Worm (Caenorhabditis elegans) whole organism, L3 larva: ENCODE results near the gene F22E12.3.

ENCODE experiments used
- R02D3.7 ChIP-seq: fragments of 150-350 bp; optimal IDR thresholded peaks from 2 replicates; lab custom pipeline; 2014; ENCODE audit warnings: missing biosample characterization, missing genetic modification characterization
- ZK546.5 ChIP-seq: sonication (generic microtip); optimal IDR thresholded peaks from 2 replicates; lab custom pipeline; 2017; ENCODE audit warnings: missing biosample characterization, missing genetic modification characterization
- aly-2 ChIP-seq: fragments of 150-350 bp; optimal IDR thresholded peaks from 2 replicates; lab custom pipeline; 2014; ENCODE audit warnings: missing biosample characterization, missing genetic modification characterization
- ama-1 ChIP-seq: fragments of 150-350 bp; optimal IDR thresholded peaks from 2 replicates; lab custom pipeline; 2018
- ceh-16 ChIP-seq: sonication (generic microtip); optimal IDR thresholded peaks from 2 replicates; lab custom pipeline; 2017; ENCODE audit warnings: missing biosample characterization, missing genetic modification characterization
- ceh-28 ChIP-seq: fragments of 150-350 bp; optimal IDR thresholded peaks from 2 replicates; lab custom pipeline; 2014; ENCODE audit warnings: missing biosample characterization, missing genetic modification reagents, missing genetic modification characterization
- ceh-82 ChIP-seq: fragments of 150-350 bp; optimal IDR thresholded peaks from 2 replicates; lab custom pipeline; 2014; ENCODE audit warnings: missing biosample characterization, missing genetic modification characterization
- ceh-9 ChIP-seq: sonication (generic microtip); optimal IDR thresholded peaks from 2 replicates; lab custom pipeline; 2018; ENCODE audit warnings: missing biosample characterization, missing genetic modification characterization
- egl-27 ChIP-seq: sonication (generic microtip); optimal IDR thresholded peaks from 4 replicates; lab custom pipeline; 2017; ENCODE audit warnings: missing biosample characterization, missing genetic modification reagents, missing genetic modification characterization
- elt-1 ChIP-seq: fragments of 150-350 bp; optimal IDR thresholded peaks from 2 replicates; lab custom pipeline; 2014; ENCODE audit warnings: missing biosample characterization, missing genetic modification characterization
- elt-2 ChIP-seq: sonication (generic microtip); optimal IDR thresholded peaks from 2 replicates; lab custom pipeline; 2016; ENCODE audit warnings: missing genetic modification reagents, mild to moderate bottlenecking, missing genetic modification characterization, missing compliant biosample characterization
- elt-3 ChIP-seq, 3 experiments: fragments of 150-350 bp in 1 of 3; sonication (generic microtip) in 2 of 3; optimal IDR thresholded peaks; 2 replicates in 2 of 3; 4 replicates in 1 of 3; lab custom pipeline; 2014 to 2017; ENCODE audit warnings: missing biosample characterization in 3 of 3, missing genetic modification characterization in 3 of 3
- eor-1 ChIP-seq, 2 experiments: fragments of 150-350 bp; optimal IDR thresholded peaks; 2 replicates each; lab custom pipeline; 2014 to 2018; ENCODE audit warnings: missing biosample characterization in 2 of 2, missing genetic modification characterization in 2 of 2
- fos-1 ChIP-seq: fragments of 150-350 bp; optimal IDR thresholded peaks from 2 replicates; lab custom pipeline; 2014; ENCODE audit warnings: missing biosample characterization, missing genetic modification characterization
- hmg-11 ChIP-seq: sonication (generic microtip); optimal IDR thresholded peaks from 2 replicates; lab custom pipeline; 2016; ENCODE audit warnings: missing genetic modification characterization, missing compliant biosample characterization
- jun-1 ChIP-seq: fragments of 150-350 bp; optimal IDR thresholded peaks from 2 replicates; lab custom pipeline; 2014; ENCODE audit warnings: missing biosample characterization, missing genetic modification reagents, missing genetic modification characterization
- lsy-12 ChIP-seq: sonication (generic microtip); optimal IDR thresholded peaks from 2 replicates; lab custom pipeline; 2016; ENCODE audit warnings: mild to moderate bottlenecking, missing genetic modification characterization, missing compliant biosample characterization
- mdl-1 ChIP-seq: fragments of 150-350 bp; optimal IDR thresholded peaks from 2 replicates; lab custom pipeline; 2014; ENCODE audit warnings: missing biosample characterization, missing genetic modification characterization
- mml-1 ChIP-seq: fragments of 150-350 bp; sonication (generic microtip); optimal IDR thresholded peaks from 3 replicates; lab custom pipeline; 2014; ENCODE audit warnings: missing biosample characterization, missing genetic modification characterization
- nfya-1 ChIP-seq: sonication (generic microtip); optimal IDR thresholded peaks from 2 replicates; lab custom pipeline; 2017; ENCODE audit warnings: missing genetic modification characterization, mild to moderate bottlenecking, missing compliant biosample characterization, antibody characterized with exemption, moderate library complexity; ENCODE audit not compliant: insufficient read depth
- nhr-12 ChIP-seq: fragments of 150-350 bp; optimal IDR thresholded peaks from 2 replicates; lab custom pipeline; 2014; ENCODE audit warnings: missing biosample characterization, missing genetic modification characterization
- nhr-23 ChIP-seq: fragments of 150-350 bp; optimal IDR thresholded peaks from 2 replicates; lab custom pipeline; 2014; ENCODE audit warnings: missing biosample characterization, missing genetic modification reagents, missing genetic modification characterization
- nhr-25 ChIP-seq: sonication (generic microtip); optimal IDR thresholded peaks from 2 replicates; lab custom pipeline; 2017; ENCODE audit warnings: missing biosample characterization, missing genetic modification characterization
- nhr-43 ChIP-seq: sonication (generic microtip); optimal IDR thresholded peaks from 2 replicates; lab custom pipeline; 2016; ENCODE audit warnings: mild to moderate bottlenecking, missing genetic modification characterization, missing compliant biosample characterization; ENCODE audit not compliant: poor library complexity, severe bottlenecking
- nhr-67 ChIP-seq: fragments of 150-350 bp; optimal IDR thresholded peaks from 2 replicates; lab custom pipeline; 2014; ENCODE audit warnings: missing biosample characterization, missing genetic modification characterization
- nhr-76 ChIP-seq: fragments of 150-350 bp; sonication (generic microtip); optimal IDR thresholded peaks from 5 replicates; lab custom pipeline; 2014; ENCODE audit warnings: missing biosample characterization, missing genetic modification characterization
- pha-4 ChIP-seq: fragments of 150-350 bp; optimal IDR thresholded peaks from 2 replicates; lab custom pipeline; 2014; ENCODE audit warnings: missing biosample characterization, missing genetic modification reagents, missing genetic modification characterization
- pqm-1 ChIP-seq: fragments of 150-350 bp; optimal IDR thresholded peaks from 2 replicates; lab custom pipeline; 2017; ENCODE audit warnings: missing biosample characterization, missing genetic modification characterization, inconsistent platforms
- skn-1 ChIP-seq: fragments of 150-350 bp; optimal IDR thresholded peaks from 2 replicates; lab custom pipeline; 2014; ENCODE audit warnings: missing biosample characterization, missing genetic modification characterization
- snpc-4 ChIP-seq: fragments of 150-350 bp; optimal IDR thresholded peaks from 2 replicates; lab custom pipeline; 2014; ENCODE audit warnings: missing biosample characterization, missing genetic modification characterization
- tbx-2 ChIP-seq: sonication (generic microtip); optimal IDR thresholded peaks from 2 replicates; lab custom pipeline; 2016; ENCODE audit warnings: mild to moderate bottlenecking, missing genetic modification characterization, missing compliant biosample characterization
- zag-1 ChIP-seq: fragments of 150-350 bp; optimal IDR thresholded peaks from 2 replicates; lab custom pipeline; 2014; ENCODE audit warnings: missing biosample characterization, missing genetic modification characterization
- ztf-11 ChIP-seq: fragments of 150-350 bp; optimal IDR thresholded peaks from 2 replicates; lab custom pipeline; 2014; ENCODE audit warnings: missing biosample characterization, missing genetic modification characterization
- ztf-4 ChIP-seq: fragments of 150-350 bp; optimal IDR thresholded peaks from 2 replicates; lab custom pipeline; 2014; ENCODE audit warnings: missing biosample characterization, missing genetic modification characterization

F22E12.3 gene

DNA sequence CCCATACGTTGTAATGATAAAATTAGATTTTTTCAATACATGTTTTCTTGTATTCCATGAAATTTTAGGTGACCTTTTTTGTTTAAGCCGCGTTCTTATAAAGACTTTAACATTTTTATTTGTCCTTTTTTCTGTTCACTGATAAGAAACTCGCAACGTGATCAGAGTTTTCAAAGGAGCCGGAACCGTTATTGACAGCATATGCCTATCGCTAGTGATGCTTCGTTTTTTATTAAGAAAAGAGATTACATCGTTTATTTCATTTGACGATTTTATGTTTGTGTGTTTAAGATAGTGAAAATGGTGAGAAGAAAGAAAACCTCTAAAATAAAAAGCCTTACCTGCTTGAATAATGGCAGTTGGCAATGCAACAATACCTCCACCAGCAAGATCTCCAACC lies 30.6 kb downstream of the F22E12.3 start:
- TF ChIP-seq jun-1 (tag; lab: Kevin White, UChicago): peak; percentile 54
- TF ChIP-seq mdl-1 (tag; lab: Kevin White, UChicago): no peak
- TF ChIP-seq tbx-2 (tag; lab: Kevin White, UChicago): no peak
- no peak for TF ChIP-seq ceh-28
- TF ChIP-seq pha-4: peak; percentile 53
- peak; percentile 79 for TF ChIP-seq pqm-1
- peak; percentile 96 for TF ChIP-seq elt-2 (tag; lab: Kevin White, UChicago)
- TF ChIP-seq, all 47 proteins: peak for 4

DNA sequence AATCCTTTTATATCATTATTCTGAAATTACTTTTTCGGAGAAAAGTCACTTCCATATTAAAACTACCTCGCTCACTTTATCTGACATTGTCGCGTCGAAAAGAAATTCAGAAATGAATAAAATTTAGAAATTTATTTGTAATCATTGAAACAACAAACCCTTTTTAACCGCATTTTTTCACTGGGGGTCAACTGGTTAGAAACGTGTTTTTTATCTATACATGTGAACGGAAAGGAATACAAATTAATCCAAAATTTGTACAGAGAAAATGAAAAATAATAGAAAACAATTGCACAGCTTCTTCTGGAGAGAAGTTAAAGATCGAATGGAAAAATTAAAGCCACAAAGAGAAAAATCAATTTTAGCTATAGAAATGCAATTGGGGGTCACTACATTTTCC lies 34.6 kb downstream of the F22E12.3 start, which contains the start of gene tag-314:
Gene tag-314 (minus strand): TSS at position 101 of the 400 bp plus-strand sequence.
- no peak for TF ChIP-seq tbx-2 (tag; lab: Kevin White, UChicago)
- no peak for TF ChIP-seq eor-1 (tag; optimal IDR thresholded peaks at IDR 0.05; lab: Kevin White, UChicago)
- TF ChIP-seq egl-27 (tag; lab: Kevin White, UChicago): no peak
- TF ChIP-seq mdl-1 (tag; lab: Kevin White, UChicago): no peak
- TF ChIP-seq aly-2 (tag; lab: Kevin White, UChicago): no peak
- no peak for TF ChIP-seq R02D3.7
- no peak for TF ChIP-seq hmg-11
- TF ChIP-seq ztf-4 (tag; lab: Kevin White, UChicago): no peak
- TF ChIP-seq ceh-28: no peak
- TF ChIP-seq elt-2 (tag; lab: Kevin White, UChicago): no peak
- TF ChIP-seq skn-1 (tag; lab: Kevin White, UChicago): no peak
- no peak for TF ChIP-seq zag-1 (tag; lab: Kevin White, UChicago)
- TF ChIP-seq nhr-25 (tag; lab: Kevin White, UChicago): no peak
- TF ChIP-seq ceh-16: no peak
- TF ChIP-seq fos-1: no peak
- no peak for TF ChIP-seq elt-1 (tag; lab: Kevin White, UChicago)
- no peak for TF ChIP-seq snpc-4
- no peak for TF ChIP-seq ceh-82 (tag; lab: Kevin White, UChicago)
- TF ChIP-seq nhr-12: no peak

DNA sequence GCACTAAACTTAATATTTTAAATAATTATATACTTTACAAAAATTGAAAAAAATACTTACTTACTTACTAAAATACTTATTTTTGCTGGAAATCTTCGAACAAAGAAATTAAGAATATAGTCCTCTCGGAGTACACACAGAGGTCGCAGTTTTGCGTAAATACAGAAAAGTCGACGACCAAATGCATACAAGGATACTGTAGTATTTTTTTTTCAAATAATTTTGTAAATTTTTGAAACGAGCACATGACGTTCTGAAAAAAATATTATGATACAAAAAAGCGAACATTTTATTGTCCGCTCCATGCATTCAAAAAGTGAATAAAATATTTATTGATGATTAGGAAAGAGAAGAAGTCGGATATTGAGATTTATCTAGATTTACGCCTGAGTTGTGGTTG lies 36.9 kb downstream of the F22E12.3 start, which contains the start of gene apc-10:
Gene apc-10 (minus strand): TSS at position 101 of the 400 bp plus-strand sequence.
- no peak for TF ChIP-seq ceh-28

DNA sequence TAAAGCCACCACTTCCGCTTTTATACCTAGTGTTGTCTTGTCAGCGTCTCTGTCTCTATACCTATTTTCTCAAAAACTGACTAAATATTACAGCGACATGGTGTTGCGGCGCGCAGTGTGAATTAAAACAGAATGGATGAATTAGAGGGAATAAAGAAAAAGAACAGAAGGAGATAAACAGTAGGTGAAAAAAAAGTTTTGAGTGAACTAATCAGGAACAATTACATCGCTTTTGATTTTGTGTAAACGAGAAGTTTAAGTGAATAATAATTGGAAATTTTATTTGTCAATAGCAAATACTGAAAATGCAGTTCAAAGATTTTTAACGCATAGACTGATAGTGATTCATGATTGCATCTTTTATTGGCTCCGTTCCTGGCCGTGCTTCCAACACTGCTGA lies 38.1 kb downstream of the F22E12.3 start, which contains the start of gene col-12:
Gene col-12 (minus strand): TSS at position 101 of the 400 bp plus-strand sequence.
- TF ChIP-seq nhr-67 (no peak), hmg-11 (no peak), mml-1 (tag; lab: Kevin White, UChicago) (no peak), ztf-11 (tag; lab: Kevin White, UChicago) (no peak), pqm-1 (no peak), ztf-4 (tag; lab: Kevin White, UChicago) (no peak), ZK546.5 (tag; lab: Kevin White, UChicago) (no peak), nfya-1 (tag; lab: Kevin White, UChicago) (no peak)

DNA sequence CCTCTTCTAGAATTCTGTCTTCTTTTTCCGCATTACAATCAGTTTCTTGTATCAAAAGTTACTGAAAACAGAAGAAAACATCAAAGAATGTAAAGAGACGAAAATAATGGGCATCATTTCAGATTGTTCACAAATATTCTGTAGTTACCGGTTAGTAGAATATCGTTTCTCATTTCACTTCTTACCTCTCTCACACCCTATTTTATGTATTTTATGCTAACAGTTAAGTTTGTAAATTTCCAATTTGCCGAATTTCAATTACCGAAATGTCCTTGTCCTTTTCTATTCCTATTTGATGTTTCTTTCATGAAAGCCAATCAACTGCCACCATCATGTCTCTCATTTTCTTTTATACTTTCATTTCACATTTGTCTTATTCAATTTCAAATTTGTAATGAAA lies 39.7 kb downstream of the F22E12.3 start:
- TF ChIP-seq lsy-12 (tag; lab: Kevin White, UChicago) (no peak), nhr-25 (tag; lab: Kevin White, UChicago) (peak; percentile 61), nfya-1 (tag; lab: Kevin White, UChicago) (no peak)
- TF ChIP-seq, all 47 proteins: peak for 1

DNA sequence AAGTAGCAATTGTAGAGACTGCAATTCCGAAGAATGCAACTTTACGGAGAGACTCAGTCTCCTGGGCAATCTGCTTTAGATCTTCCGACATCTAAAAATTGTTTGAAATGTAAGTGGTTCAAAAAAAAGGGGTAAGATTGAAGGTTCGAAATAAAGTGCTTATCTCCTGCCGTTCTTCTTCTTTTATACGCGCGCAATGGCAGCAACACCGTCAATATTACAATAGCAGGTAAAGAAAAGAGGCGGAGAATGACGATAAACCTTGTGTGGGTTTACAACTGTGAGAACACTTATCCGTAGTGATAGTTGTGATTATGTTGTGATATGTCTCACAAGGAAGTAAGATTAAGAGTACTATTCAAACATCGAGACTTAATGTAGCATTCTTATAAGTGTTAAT lies 41.4 kb downstream of the F22E12.3 start, which contains the start of gene col-13:
Gene col-13 (minus strand): TSS at position 101 of the 400 bp plus-strand sequence.
- TF ChIP-seq nhr-43: no peak
- TF ChIP-seq ztf-4 (tag; lab: Kevin White, UChicago): no peak
- TF ChIP-seq elt-3 (tag; optimal IDR thresholded peaks at IDR 0.05; lab: Kevin White, UChicago): no peak
- no peak for TF ChIP-seq aly-2 (tag; lab: Kevin White, UChicago)
- no peak for TF ChIP-seq eor-1 (tag; optimal IDR thresholded peaks at IDR 0.05; lab: Kevin White, UChicago)
- TF ChIP-seq ceh-9 (tag; lab: Kevin White, UChicago): no peak
- no peak for TF ChIP-seq R02D3.7
- no peak for TF ChIP-seq lsy-12 (tag; lab: Kevin White, UChicago)
- TF ChIP-seq mdl-1 (tag; lab: Kevin White, UChicago): no peak
- no peak for TF ChIP-seq ceh-16
- TF ChIP-seq ceh-28: no peak
- no peak for TF ChIP-seq tbx-2 (tag; lab: Kevin White, UChicago)
- TF ChIP-seq ama-1 (lab: Kevin White, UChicago): no peak
- TF ChIP-seq nhr-76 (tag; lab: Kevin White, UChicago): no peak
- TF ChIP-seq nhr-23 (tag; lab: Kevin White, UChicago): no peak
- no peak for TF ChIP-seq pqm-1
